Fruit fly (Drosophila melanogaster): ENCODE data around the gene Eph.

The Eph gene

DNA sequence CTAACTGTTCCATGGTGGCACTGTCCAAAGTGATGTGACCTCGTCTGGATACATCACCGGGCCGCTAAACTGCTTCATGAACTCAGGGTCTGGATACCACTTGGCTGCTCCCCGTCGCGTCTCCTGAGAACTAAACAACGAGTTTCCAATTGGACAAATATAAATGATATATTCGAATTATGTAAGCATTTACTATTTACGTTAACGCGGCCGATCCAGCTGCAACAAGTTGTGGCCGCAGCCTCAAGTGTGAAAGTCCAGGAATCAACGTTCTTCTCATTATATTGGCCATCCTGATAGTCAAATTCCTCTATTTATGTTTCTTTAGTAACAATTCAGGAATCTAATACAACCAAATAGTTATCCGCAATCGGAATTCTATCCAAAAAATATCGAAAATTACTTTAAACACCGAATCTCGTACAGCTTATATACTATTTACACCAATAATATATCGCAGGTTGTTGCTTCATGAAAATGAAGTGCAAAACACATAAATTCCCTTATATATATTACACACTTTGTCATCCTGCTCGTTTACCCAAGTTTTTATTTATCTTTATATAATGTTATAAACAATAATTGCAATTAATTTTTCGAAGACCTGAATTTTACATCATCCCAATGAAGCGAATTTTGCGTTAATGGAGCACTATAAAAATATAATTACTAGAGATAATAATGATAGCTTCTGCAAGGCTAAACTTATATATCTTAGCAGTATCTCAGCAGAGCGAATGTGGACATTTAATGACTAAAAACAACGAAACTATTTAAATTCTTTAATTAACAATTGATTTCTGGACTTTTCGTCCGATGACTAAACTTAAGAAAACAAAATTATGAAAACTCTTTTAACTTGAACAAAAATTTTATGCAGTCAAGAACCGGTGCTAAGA is 39.8 kb upstream of the Eph start (continued):
- no peak for TF ChIP-seq sc (optimal IDR thresholded peaks at IDR 0.05)
- TF ChIP-seq sc (GFP tag; optimal IDR thresholded peaks at IDR 0.05), result no peak
- TF ChIP-seq CG17361 (GFP tag; IDR thresholded peaks at IDR 0.05), result peak; percentile 63; the same call in 2 of the 3 replicates
- no peak for TF ChIP-seq CG34224 (GFP tag; IDR thresholded peaks at IDR 0.05; ENCODE audit: partially characterized antibody)
- peak; percentile 98 for TF ChIP-seq CG17802 (tag; optimal IDR thresholded peaks at IDR 0.05)
- TF ChIP-seq CG8478 (optimal IDR thresholded peaks at IDR 0.05), result no peak
- peak; percentile 36 for TF ChIP-seq CG2712 (tag; optimal IDR thresholded peaks at IDR 0.05)
- TF ChIP-seq sens (GFP tag), result peak; percentile 69
- TF ChIP-seq Dref (GFP tag; IDR thresholded peaks at IDR 0.05), result no peak
- peak; percentile 97 for TF ChIP-seq CG7357 (GFP tag; IDR thresholded peaks at IDR 0.05)
- no peak for TF ChIP-seq NC2α (GFP tag; optimal IDR thresholded peaks at IDR 0.05)
- TF ChIP-seq danr (GFP tag; IDR thresholded peaks at IDR 0.05), result no peak
- no peak for TF ChIP-seq CG12104 (GFP tag; optimal IDR thresholded peaks at IDR 0.05)
- TF ChIP-seq trh (GFP tag; optimal IDR thresholded peaks at IDR 0.05), result no peak
- peak; percentile 46 for TF ChIP-seq CG4617 (GFP tag; optimal IDR thresholded peaks at IDR 0.05; ENCODE audit: borderline replicate concordance)
- no peak for TF ChIP-seq CG11695 (GFP tag; IDR thresholded peaks at IDR 0.05)
- TF ChIP-seq BEAF-32 (GFP tag; optimal IDR thresholded peaks at IDR 0.05), result peak; percentile 63
- TF ChIP-seq Lhr (GFP tag; optimal IDR thresholded peaks at IDR 0.05), result peak; percentile 25
- peak; percentile 88 for TF ChIP-seq MESR4 (GFP tag; optimal IDR thresholded peaks at IDR 0.05)
- peak; percentile 46 for TF ChIP-seq Sry-δ (GFP tag; optimal IDR thresholded peaks at IDR 0.05)
- peak; percentile 53 for TF ChIP-seq CG14710 (tag; optimal IDR thresholded peaks at IDR 0.05)
- peak in 1 of 3 experiments; percentile 87 for TF ChIP-seq Stat92E (GFP tag; optimal IDR thresholded peaks at IDR 0.05)
- TF ChIP-seq CG12391 (tag; optimal IDR thresholded peaks at IDR 0.05), result no peak
- TF ChIP-seq zen (tag; optimal IDR thresholded peaks at IDR 0.05), result peak; percentile 40
- no peak for TF ChIP-seq CG13287 (GFP tag; IDR thresholded peaks at IDR 0.05; ENCODE audit: partially characterized antibody)
- TF ChIP-seq CG1024 (GFP tag; IDR thresholded peaks at IDR 0.05), result peak; percentile 98
- TF ChIP-seq B-H2 (GFP tag; optimal IDR thresholded peaks at IDR 0.05), result no peak
- peak; percentile 5 for TF ChIP-seq D19A (tag; optimal IDR thresholded peaks at IDR 0.05)
- TF ChIP-seq row (GFP tag; IDR thresholded peaks at IDR 0.05), result peak; percentile 80; the same call in 2 of the 3 replicates
- peak; percentile 31 for TF ChIP-seq gem (tag; optimal IDR thresholded peaks at IDR 0.05)
- TF ChIP-seq NfI (GFP tag; optimal IDR thresholded peaks at IDR 0.05), result no peak

DNA sequence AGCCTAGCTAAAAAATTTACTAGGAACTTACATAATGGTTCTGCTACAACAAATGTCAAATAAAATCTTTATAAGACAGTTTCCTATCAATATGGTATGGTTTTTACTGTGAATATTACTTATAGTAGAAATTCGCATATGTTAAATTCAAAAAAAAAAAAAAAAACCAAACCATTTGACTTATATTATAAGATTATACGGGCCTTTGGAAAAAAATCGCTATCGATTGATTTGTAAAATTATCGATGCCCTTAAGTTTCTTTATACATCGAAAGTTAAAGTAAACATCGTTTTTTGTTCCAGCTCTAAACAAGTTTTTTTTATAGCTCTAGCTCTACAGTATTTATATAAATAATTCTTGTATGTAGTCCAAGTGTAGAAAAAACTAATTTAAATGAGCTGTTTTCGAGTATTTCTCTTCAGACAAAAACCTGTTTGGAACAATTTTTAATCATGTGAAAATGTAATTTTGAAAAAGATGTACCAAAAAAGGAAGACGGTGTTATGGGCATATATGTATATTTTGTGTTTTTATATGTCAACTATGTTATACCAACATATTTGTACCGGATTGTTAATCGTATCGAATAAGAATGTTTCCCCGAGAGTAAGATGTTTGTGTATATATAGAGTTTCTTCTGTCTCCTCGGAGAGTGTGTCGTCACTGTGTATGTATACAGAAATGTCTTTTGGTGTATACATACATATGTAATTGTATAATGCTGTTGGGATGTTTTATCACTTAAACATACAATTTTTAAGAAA is 38.8 kb upstream of the Eph start, which contains the start of the genes ND-49 and Ephrin:
ND-49 (minus strand) TSS at position 51 of the 765 bp plus-strand sequence.
Ephrin (plus strand) TSS at position 252 of the 765 bp plus-strand sequence.
- peak; percentile 83 for TF ChIP-seq MESR4 (GFP tag; optimal IDR thresholded peaks at IDR 0.05)
- peak; percentile 13 for TF ChIP-seq pzg (GFP tag; optimal IDR thresholded peaks at IDR 0.05)
- TF ChIP-seq CG10267 (tag; optimal IDR thresholded peaks at IDR 0.05), result peak; percentile 6
- peak; percentile 70 for TF ChIP-seq YL-1 (GFP tag; optimal IDR thresholded peaks at IDR 0.05)
- peak; percentile 55 for TF ChIP-seq CG12659 (GFP tag; optimal IDR thresholded peaks at IDR 0.05)
- no peak for TF ChIP-seq CG14667 (GFP tag; IDR thresholded peaks at IDR 0.05)
- TF ChIP-seq Sry-δ (GFP tag; optimal IDR thresholded peaks at IDR 0.05), result peak; percentile 46
- TF ChIP-seq Fer1 (GFP tag; optimal IDR thresholded peaks at IDR 0.05), result peak; percentile 30
- peak; percentile 58 for TF ChIP-seq BEAF-32 (GFP tag; optimal IDR thresholded peaks at IDR 0.05)
- peak; percentile 95 for TF ChIP-seq CG30020 (tag; optimal IDR thresholded peaks at IDR 0.05)
- no peak for TF ChIP-seq CG11456 (GFP tag; IDR thresholded peaks at IDR 0.05)
- TF ChIP-seq CG4617 (GFP tag; optimal IDR thresholded peaks at IDR 0.05; ENCODE audit: borderline replicate concordance), result peak; percentile 67
- TF ChIP-seq CG1024 (GFP tag; IDR thresholded peaks at IDR 0.05), result peak; percentile 91; the same call in 1 of the 2 replicates
- peak; percentile 3 for TF ChIP-seq CG18262 (tag; optimal IDR thresholded peaks at IDR 0.05)
- peak; percentile 75 for TF ChIP-seq sqz (GFP tag; optimal IDR thresholded peaks at IDR 0.05)
- peak; percentile 76 for TF ChIP-seq cg (GFP tag; optimal IDR thresholded peaks at IDR 0.05)
- no peak for TF ChIP-seq Dip3 (GFP tag; optimal IDR thresholded peaks at IDR 0.05)
- TF ChIP-seq kah (GFP tag; optimal IDR thresholded peaks at IDR 0.05), result no peak
- TF ChIP-seq pho (GFP tag; optimal IDR thresholded peaks at IDR 0.05), result no peak
- peak; percentile 5 for TF ChIP-seq Asciz (GFP tag; optimal IDR thresholded peaks at IDR 0.05)
- TF ChIP-seq sens (GFP tag), result peak; percentile 75
